Fruit fly (Drosophila melanogaster): ENCODE data around the gene rdgC.

Gene rdgC

DNA sequence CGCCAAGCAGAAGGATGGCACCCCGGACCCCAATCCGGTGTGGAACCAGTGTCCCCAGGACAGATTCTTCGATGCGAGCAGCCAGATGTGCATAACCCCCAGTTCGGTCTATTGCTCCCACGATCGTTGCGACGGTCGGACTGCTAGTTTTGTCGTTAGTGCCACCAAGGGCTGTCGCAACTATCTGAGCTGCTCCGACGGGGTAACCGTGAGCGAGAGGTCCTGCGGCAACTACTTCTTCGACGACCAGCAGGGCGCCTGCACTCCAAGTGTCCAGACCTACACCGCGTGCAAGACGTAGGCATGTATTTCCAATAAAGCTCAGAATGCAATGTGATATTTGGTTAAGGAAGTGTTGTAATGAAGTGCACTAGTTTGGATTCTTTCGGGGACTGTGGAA is 25.3 kb upstream of the rdgC start:
- no peak for TF ChIP-seq toe (GFP tag; optimal IDR thresholded peaks at IDR 0.05)
- no peak for TF ChIP-seq kay (GFP tag; ENCODE audit: borderline replicate concordance)
- TF ChIP-seq pad (GFP tag; optimal IDR thresholded peaks at IDR 0.05): no peak
- no peak for TF ChIP-seq CG7045 (GFP tag; optimal IDR thresholded peaks at IDR 0.05)
- TF ChIP-seq Hr96 (GFP tag; optimal IDR thresholded peaks at IDR 0.05): no peak
- no peak for TF ChIP-seq Crg-1 (GFP tag; optimal IDR thresholded peaks at IDR 0.05)
- TF ChIP-seq cic (GFP tag; optimal IDR thresholded peaks at IDR 0.05): no peak
- TF ChIP-seq ovo (GFP tag; optimal IDR thresholded peaks at IDR 0.05): no peak
- TF ChIP-seq CG12768 (GFP tag; optimal IDR thresholded peaks at IDR 0.05): no peak
- TF ChIP-seq Clk (GFP tag; optimal IDR thresholded peaks at IDR 0.05): no peak
- TF ChIP-seq Mnt (GFP tag; optimal IDR thresholded peaks at IDR 0.05): no peak
- no peak for TF ChIP-seq CG14711 (tag; optimal IDR thresholded peaks at IDR 0.05)
- no peak for TF ChIP-seq CG7101 (tag; optimal IDR thresholded peaks at IDR 0.05)
- TF ChIP-seq cnc (optimal IDR thresholded peaks at IDR 0.05): no peak
- TF ChIP-seq bab1 (GFP tag; optimal IDR thresholded peaks at IDR 0.05): no peak
- TF ChIP-seq CG5204 (GFP tag; optimal IDR thresholded peaks at IDR 0.05): no peak
- no peak for TF ChIP-seq CG33017 (tag; optimal IDR thresholded peaks at IDR 0.05)
- TF ChIP-seq tj (GFP tag; optimal IDR thresholded peaks at IDR 0.05): no peak
- TF ChIP-seq CG1620 (GFP tag; optimal IDR thresholded peaks at IDR 0.05): no peak

DNA sequence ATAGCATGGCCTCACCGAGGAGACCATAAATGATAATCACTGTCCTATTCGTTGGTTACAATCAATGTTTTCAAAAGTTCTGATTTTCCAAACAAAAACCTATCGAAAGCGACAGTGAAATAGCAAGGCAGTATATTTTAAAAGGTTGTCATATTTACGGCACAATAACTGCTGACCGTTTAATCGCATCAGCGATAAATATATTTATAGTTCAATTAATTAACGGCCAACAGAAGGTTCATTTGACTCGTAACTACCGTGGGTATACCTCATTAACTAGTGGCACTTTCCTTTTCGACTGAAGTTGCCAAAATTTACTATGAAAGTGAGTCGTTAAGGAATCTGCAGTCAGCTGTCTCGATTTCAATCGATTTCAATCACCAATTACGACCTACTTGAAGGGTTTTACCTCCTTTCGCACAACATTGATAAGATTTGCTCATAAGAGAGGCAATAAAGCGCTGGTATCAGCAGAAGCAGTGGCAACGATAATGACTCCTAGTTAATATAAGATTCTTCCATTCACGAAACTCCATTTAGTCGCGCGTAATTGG is 24.4 kb upstream of the rdgC start, which contains the start of gene CG17147:
Gene CG17147 (plus strand): TSS at position 535 of the 554 bp plus-strand sequence.
- no peak for TF ChIP-seq pad (GFP tag; optimal IDR thresholded peaks at IDR 0.05)
- no peak for TF ChIP-seq cic (GFP tag; optimal IDR thresholded peaks at IDR 0.05)
- TF ChIP-seq CG5204 (GFP tag; optimal IDR thresholded peaks at IDR 0.05): no peak
- TF ChIP-seq cnc (optimal IDR thresholded peaks at IDR 0.05): no peak
- no peak for TF ChIP-seq kay (GFP tag; ENCODE audit: borderline replicate concordance)
- no peak for TF ChIP-seq Hr96 (GFP tag; optimal IDR thresholded peaks at IDR 0.05)
- no peak for TF ChIP-seq CG1620 (GFP tag; optimal IDR thresholded peaks at IDR 0.05)
- no peak for TF ChIP-seq CG7045 (GFP tag; optimal IDR thresholded peaks at IDR 0.05)
- no peak for TF ChIP-seq CG33017 (tag; optimal IDR thresholded peaks at IDR 0.05)
- no peak for TF ChIP-seq CG11617 (GFP tag; optimal IDR thresholded peaks at IDR 0.05)
- TF ChIP-seq Crg-1 (GFP tag; optimal IDR thresholded peaks at IDR 0.05): no peak
- TF ChIP-seq toe (GFP tag; optimal IDR thresholded peaks at IDR 0.05): no peak
- no peak for TF ChIP-seq Mnt (GFP tag; optimal IDR thresholded peaks at IDR 0.05)
- TF ChIP-seq Clk (GFP tag; optimal IDR thresholded peaks at IDR 0.05): no peak
- no peak for TF ChIP-seq CG12768 (GFP tag; optimal IDR thresholded peaks at IDR 0.05)
- TF ChIP-seq CG14711 (tag; optimal IDR thresholded peaks at IDR 0.05): no peak

DNA sequence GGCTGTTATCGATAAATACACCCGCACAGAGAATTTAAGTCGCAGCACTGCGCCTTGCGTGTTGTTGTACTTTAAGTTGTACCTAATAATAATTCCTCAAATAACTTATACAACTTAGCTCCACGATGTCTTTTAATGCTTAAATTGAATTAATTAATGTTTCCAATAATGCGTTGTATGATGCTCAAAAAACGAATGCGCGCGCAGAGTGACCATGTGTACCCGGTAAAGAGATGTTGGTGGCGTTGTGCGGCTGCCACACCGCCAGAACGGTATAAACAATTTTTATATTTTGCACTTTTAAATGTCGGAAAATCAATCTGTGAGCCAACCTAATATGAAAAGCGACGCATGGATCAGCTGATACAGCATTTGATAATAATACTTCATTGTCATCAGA is 21.7 kb upstream of the rdgC start:
- no peak for TF ChIP-seq kay (GFP tag; ENCODE audit: borderline replicate concordance)
- peak; percentile 36 for TF ChIP-seq bab1 (GFP tag; optimal IDR thresholded peaks at IDR 0.05)

DNA sequence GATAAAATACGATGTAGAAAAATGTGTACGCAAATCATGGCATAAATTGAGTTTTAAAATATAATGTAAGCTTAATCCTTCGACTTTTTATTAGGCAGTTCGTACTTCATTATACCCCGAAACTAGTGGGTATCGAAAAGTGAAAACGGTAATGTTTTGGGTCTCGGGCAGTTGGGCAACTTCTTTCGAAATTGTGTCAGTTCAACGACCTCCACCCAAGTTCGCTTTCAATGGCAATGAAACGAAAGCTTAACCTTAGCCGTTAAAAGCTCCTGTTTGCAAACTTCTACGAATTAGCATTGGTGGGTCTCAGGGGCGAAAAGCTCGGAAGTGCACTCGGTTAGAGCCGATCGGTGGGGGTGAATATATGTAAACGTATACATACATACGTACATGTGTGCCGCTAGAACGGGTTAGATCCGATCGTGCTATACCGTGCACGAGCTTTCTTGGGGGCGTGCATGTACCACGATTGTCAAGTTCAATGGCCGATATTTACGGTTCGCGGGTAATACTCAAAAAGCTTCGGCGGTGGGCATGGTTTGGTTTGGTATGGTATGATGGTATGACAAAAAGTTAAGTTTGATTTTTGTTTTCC is 17.6 kb upstream of the rdgC start:
- TF ChIP-seq cic (GFP tag; optimal IDR thresholded peaks at IDR 0.05) (peak; percentile 85), Clk (GFP tag; optimal IDR thresholded peaks at IDR 0.05) (no peak), CG12768 (GFP tag; optimal IDR thresholded peaks at IDR 0.05) (peak; percentile 49), ovo (GFP tag; optimal IDR thresholded peaks at IDR 0.05) (peak; percentile 70), CG5204 (GFP tag; optimal IDR thresholded peaks at IDR 0.05) (no peak), CG11617 (GFP tag; optimal IDR thresholded peaks at IDR 0.05) (no peak), tj (GFP tag; optimal IDR thresholded peaks at IDR 0.05) (no peak), Hr96 (GFP tag; optimal IDR thresholded peaks at IDR 0.05) (no peak), Mnt (GFP tag; optimal IDR thresholded peaks at IDR 0.05) (peak; percentile 57), Crg-1 (GFP tag; optimal IDR thresholded peaks at IDR 0.05) (no peak), toe (GFP tag; optimal IDR thresholded peaks at IDR 0.05) (peak; percentile 1), CG33017 (tag; optimal IDR thresholded peaks at IDR 0.05) (peak; percentile 33), CG7045 (GFP tag; optimal IDR thresholded peaks at IDR 0.05) (no peak), kay (GFP tag; ENCODE audit: borderline replicate concordance) (no peak), CG7101 (tag; optimal IDR thresholded peaks at IDR 0.05) (no peak), pad (GFP tag; optimal IDR thresholded peaks at IDR 0.05) (peak; percentile 46), cnc (optimal IDR thresholded peaks at IDR 0.05) (no peak), CG1620 (GFP tag; optimal IDR thresholded peaks at IDR 0.05) (no peak), bab1 (GFP tag; optimal IDR thresholded peaks at IDR 0.05) (peak; percentile 33), CG14711 (tag; optimal IDR thresholded peaks at IDR 0.05) (no peak)

DNA sequence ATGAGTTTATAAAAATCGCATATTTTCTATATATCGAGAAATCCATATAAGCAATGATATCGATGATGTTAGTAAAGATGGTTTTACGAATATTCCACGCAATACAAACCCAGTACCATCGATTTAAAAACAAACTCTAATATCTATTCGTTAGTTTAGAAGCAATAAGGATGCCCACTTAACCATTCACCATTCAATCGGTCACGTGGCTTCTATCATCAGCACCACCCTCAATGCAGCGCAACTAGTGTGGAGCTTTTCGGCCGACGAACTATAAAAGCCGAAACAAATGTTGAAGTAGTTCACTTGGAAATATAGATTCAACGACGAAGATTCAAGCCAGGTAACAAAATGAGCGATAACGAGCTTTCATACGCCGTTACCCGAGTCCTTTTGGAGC is 16.5 kb upstream of the rdgC start, which contains the start of gene CG13813:
Gene CG13813 (plus strand): TSS at position 301 of the 400 bp plus-strand sequence.
- TF ChIP-seq ovo (GFP tag; optimal IDR thresholded peaks at IDR 0.05): no peak
- no peak for TF ChIP-seq Hr96 (GFP tag; optimal IDR thresholded peaks at IDR 0.05)
- TF ChIP-seq CG14711 (tag; optimal IDR thresholded peaks at IDR 0.05): no peak
- no peak for TF ChIP-seq kay (GFP tag; ENCODE audit: borderline replicate concordance)
- no peak for TF ChIP-seq CG1620 (GFP tag; optimal IDR thresholded peaks at IDR 0.05)
- no peak for TF ChIP-seq cic (GFP tag; optimal IDR thresholded peaks at IDR 0.05)
- no peak for TF ChIP-seq toe (GFP tag; optimal IDR thresholded peaks at IDR 0.05)
- TF ChIP-seq CG33017 (tag; optimal IDR thresholded peaks at IDR 0.05): no peak
- no peak for TF ChIP-seq CG7101 (tag; optimal IDR thresholded peaks at IDR 0.05)
- no peak for TF ChIP-seq cnc (optimal IDR thresholded peaks at IDR 0.05)
- no peak for TF ChIP-seq pad (GFP tag; optimal IDR thresholded peaks at IDR 0.05)

DNA sequence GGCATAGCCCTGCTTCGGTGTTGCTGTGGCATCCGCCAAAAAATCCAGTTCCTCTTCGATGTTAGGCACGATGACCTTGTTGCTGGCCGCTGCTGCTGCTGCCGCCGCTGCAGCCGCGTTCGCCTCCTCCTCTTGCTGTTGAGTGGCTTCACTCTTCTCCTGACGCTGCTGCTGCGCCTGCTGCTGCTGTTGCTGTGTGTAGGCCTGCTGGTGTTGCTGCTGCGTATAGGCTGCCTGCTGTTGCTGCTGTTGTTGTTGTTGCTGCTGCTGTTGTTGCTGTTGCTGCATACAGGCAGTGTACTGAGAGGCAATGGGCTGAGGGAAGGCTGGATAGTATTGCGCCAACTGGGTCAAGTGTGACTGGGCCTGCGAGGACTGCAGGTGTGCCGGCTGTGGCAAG is 10.7 kb upstream of the rdgC start:
- TF ChIP-seq cic (GFP tag; optimal IDR thresholded peaks at IDR 0.05) (no peak), CG12768 (GFP tag; optimal IDR thresholded peaks at IDR 0.05) (no peak), CG11617 (GFP tag; optimal IDR thresholded peaks at IDR 0.05) (no peak), Hr96 (GFP tag; optimal IDR thresholded peaks at IDR 0.05) (no peak), CG14711 (tag; optimal IDR thresholded peaks at IDR 0.05) (no peak), tj (GFP tag; optimal IDR thresholded peaks at IDR 0.05) (no peak), Mnt (GFP tag; optimal IDR thresholded peaks at IDR 0.05) (no peak), ovo (GFP tag; optimal IDR thresholded peaks at IDR 0.05) (no peak), pad (GFP tag; optimal IDR thresholded peaks at IDR 0.05) (no peak), CG5204 (GFP tag; optimal IDR thresholded peaks at IDR 0.05) (no peak), kay (GFP tag; ENCODE audit: borderline replicate concordance) (no peak), CG33017 (tag; optimal IDR thresholded peaks at IDR 0.05) (no peak), Crg-1 (GFP tag; optimal IDR thresholded peaks at IDR 0.05) (no peak), bab1 (GFP tag; optimal IDR thresholded peaks at IDR 0.05) (no peak)

Measured in whole organism, adult.